Fruit fly (Drosophila melanogaster): ENCODE data around the gene CG8620.

The CG8620 gene

dm6 chr3L:7128214-7129008 lies 29.5 kb upstream of the CG8620 start, which contains the start of the genes Acbp4 and Acbp6:
Gene Acbp4, minus strand, starts transcription at chr3L:7128264.
Gene Acbp6, plus strand, starts transcription at chr3L:7128903.
- no peak for TF ChIP-seq usp (GFP tag; optimal IDR thresholded peaks at IDR 0.05)
- no peak for TF ChIP-seq rgr (GFP tag; optimal IDR thresholded peaks at IDR 0.05)
- TF ChIP-seq woc (GFP tag; optimal IDR thresholded peaks at IDR 0.05): no peak
- TF ChIP-seq sage (GFP tag; optimal IDR thresholded peaks at IDR 0.05): no peak
- no peak for TF ChIP-seq Rel (GFP tag; optimal IDR thresholded peaks at IDR 0.05)
- peak; percentile 55 for TF ChIP-seq Rel (tag; optimal IDR thresholded peaks at IDR 0.05)

- TF ChIP-seq dmrt93B (GFP tag; optimal IDR thresholded peaks at IDR 0.05) (no peak), ey (GFP tag; optimal IDR thresholded peaks at IDR 0.05) (no peak), Hnf4 (GFP tag; optimal IDR thresholded peaks at IDR 0.05) (no peak), br (GFP tag; optimal IDR thresholded peaks at IDR 0.05) (no peak), sv (GFP tag; optimal IDR thresholded peaks at IDR 0.05) (no peak), brk (GFP tag; optimal IDR thresholded peaks at IDR 0.05) (no peak), Myc (optimal IDR thresholded peaks at IDR 0.05) (no peak), Rel (GFP tag; optimal IDR thresholded peaks at IDR 0.05) (no peak), Rel (tag; optimal IDR thresholded peaks at IDR 0.05) (no peak), foxo (GFP tag; optimal IDR thresholded peaks at IDR 0.05) (no peak), Abd-B (GFP tag; optimal IDR thresholded peaks at IDR 0.05) (no peak), Hr83 (GFP tag; optimal IDR thresholded peaks at IDR 0.05; ENCODE audit: poor library complexity, severe bottlenecking) (no peak)
These were observed 27.3 kb upstream of the CG8620 start, which contains the start of gene Acbp3 for dm6 chr3L:7130574-7130973. Gene Acbp3, plus strand, starts transcription at chr3L:7130874.

dm6 chr3L:7131447-7131983 lies 26.4 kb upstream of the CG8620 start, which contains the start of gene Acbp2:
Gene Acbp2, plus strand, starts transcription at chr3L:7131863.
- TF ChIP-seq h (GFP tag; optimal IDR thresholded peaks at IDR 0.05) (peak; percentile 15), CrebA (GFP tag; optimal IDR thresholded peaks at IDR 0.05; ENCODE audit: borderline replicate concordance) (peak; percentile 30), dl (GFP tag; optimal IDR thresholded peaks at IDR 0.05; ENCODE audit: insufficient read depth in 1 of 2, partially characterized antibody in 2 of 2) (peak in 1 of 2 experiments; percentile 30), rgr (GFP tag; optimal IDR thresholded peaks at IDR 0.05) (no peak)

DNA sequence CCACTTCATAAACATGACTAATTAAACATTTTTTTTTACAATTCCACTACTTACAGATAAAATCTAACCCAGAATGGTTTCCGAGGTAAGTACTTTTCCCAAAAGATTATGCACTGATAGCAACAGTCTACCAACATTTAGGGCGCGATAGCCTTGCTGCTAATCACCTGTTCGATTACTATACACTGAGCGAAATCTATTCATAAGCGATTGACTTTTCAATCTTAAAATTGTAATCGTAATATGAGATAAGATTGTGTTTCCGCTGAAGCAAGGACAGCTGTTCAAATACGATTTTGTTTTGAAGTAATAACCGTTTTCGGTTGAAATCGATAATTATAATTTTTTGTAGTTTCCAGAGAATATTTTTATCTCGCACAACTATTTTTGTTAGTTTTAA lies 25.3 kb upstream of the CG8620 start:
- TF ChIP-seq Vsx2 (GFP tag; optimal IDR thresholded peaks at IDR 0.05; ENCODE audit: partially characterized antibody) (no peak), fru (GFP tag; optimal IDR thresholded peaks at IDR 0.05) (peak; percentile 20), tai (GFP tag; optimal IDR thresholded peaks at IDR 0.05) (no peak), sage (GFP tag; optimal IDR thresholded peaks at IDR 0.05) (no peak), rgr (GFP tag; optimal IDR thresholded peaks at IDR 0.05) (no peak), HLH106 (tag; optimal IDR thresholded peaks at IDR 0.05) (no peak)

DNA sequence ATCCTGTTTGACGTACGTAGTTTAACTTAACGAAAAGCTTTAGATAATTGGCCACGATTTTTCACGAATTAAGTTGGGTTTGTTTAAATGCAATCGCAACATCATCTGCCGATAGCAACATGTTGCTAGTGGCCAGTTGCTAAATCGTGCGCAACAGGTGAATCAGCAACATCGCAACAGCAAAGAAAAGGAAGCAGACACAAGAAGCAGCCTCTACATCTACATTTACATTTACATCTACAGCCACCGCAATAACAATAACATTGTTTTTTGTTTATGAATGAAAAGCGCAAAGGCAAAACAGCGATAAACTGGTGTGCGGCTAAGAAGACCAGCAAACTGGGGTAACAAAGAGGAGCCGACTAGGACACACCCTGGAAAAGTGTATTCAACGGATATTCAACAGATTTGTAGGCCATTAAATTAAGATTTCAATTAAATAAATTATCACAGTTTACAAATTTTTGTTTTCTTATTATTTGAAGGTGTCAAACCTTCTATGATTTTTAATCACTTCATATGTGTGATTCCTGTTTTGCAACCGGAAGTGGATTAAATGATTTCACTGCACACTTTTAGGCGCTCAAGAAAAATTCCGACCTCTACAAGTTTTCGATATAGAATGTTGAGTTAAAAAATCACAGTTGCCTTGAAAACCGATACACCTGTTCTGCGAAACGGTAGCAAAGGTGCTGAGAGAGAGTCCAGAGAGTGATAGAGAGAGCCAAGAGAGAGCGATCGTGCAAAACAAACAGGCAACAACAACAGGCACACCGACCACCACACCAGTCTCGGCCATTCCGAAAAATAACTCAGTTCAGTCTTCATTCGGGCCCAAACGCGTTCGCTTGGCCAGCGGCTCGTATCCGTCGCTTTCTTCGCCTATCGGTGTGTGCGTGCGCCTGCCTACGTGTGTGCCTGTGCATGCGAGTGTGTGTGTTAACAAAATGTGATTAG lies 23.9 kb upstream of the CG8620 start, which contains the start of gene melt:
TSS of gene melt (plus strand) at position 818 of the 957 bp plus-strand sequence.
- TF ChIP-seq Myc (optimal IDR thresholded peaks at IDR 0.05) (peak; percentile 12), OdsH (GFP tag; optimal IDR thresholded peaks at IDR 0.05) (peak; percentile 87), ey (GFP tag; optimal IDR thresholded peaks at IDR 0.05) (peak; percentile 90), HLH106 (tag; optimal IDR thresholded peaks at IDR 0.05) (peak; percentile 88), rgr (GFP tag; optimal IDR thresholded peaks at IDR 0.05) (peak; percentile 85), GATAd (GFP tag; optimal IDR thresholded peaks at IDR 0.05) (no peak), CG9705 (GFP tag; optimal IDR thresholded peaks at IDR 0.05) (peak; percentile 86), fru (GFP tag; optimal IDR thresholded peaks at IDR 0.05) (peak; percentile 89), psq (GFP tag; optimal IDR thresholded peaks at IDR 0.05) (peak; percentile 99), lola (GFP tag; optimal IDR thresholded peaks at IDR 0.05) (no peak), N (GFP tag; optimal IDR thresholded peaks at IDR 0.05) (no peak), Hr78 (GFP tag; optimal IDR thresholded peaks at IDR 0.05) (no peak), Vsx2 (GFP tag; optimal IDR thresholded peaks at IDR 0.05; ENCODE audit: partially characterized antibody) (peak; percentile 81), Jra (GFP tag; optimal IDR thresholded peaks at IDR 0.05) (peak; percentile 49), Dif (GFP tag; optimal IDR thresholded peaks at IDR 0.05; ENCODE audit: partially characterized antibody) (peak; percentile 92), Dfd (GFP tag; optimal IDR thresholded peaks at IDR 0.05) (peak; percentile 40), foxo (GFP tag; optimal IDR thresholded peaks at IDR 0.05) (peak in 1 of 2 experiments; percentile 90), pan (optimal IDR thresholded peaks at IDR 0.05) (peak; percentile 84), dl (GFP tag; optimal IDR thresholded peaks at IDR 0.05; ENCODE audit: insufficient read depth in 1 of 2, partially characterized antibody in 2 of 2) (peak; percentile 72 to 81), dsf (GFP tag; optimal IDR thresholded peaks at IDR 0.05; ENCODE audit: borderline replicate concordance) (peak; percentile 73), br (GFP tag; optimal IDR thresholded peaks at IDR 0.05) (peak; percentile 93), brk (GFP tag; optimal IDR thresholded peaks at IDR 0.05) (peak; percentile 67), CrebA (GFP tag; optimal IDR thresholded peaks at IDR 0.05; ENCODE audit: borderline replicate concordance) (no peak), jim (GFP tag; optimal IDR thresholded peaks at IDR 0.05) (peak; percentile 65), h (GFP tag; optimal IDR thresholded peaks at IDR 0.05) (peak; percentile 89), dmrt93B (GFP tag; optimal IDR thresholded peaks at IDR 0.05) (peak; percentile 87)

Measured in whole organism, wandering third instar larva.